Worm (Caenorhabditis elegans) whole organism, L1 larva: Measurements from ENCODE around the gene fard-1.

Source experiments
- C04F5.9 ChIP-seq: sonication (generic microtip); optimal IDR thresholded peaks from 2 replicates; lab custom pipeline; 2016; ENCODE audit warnings: missing genetic modification characterization, missing compliant biosample characterization
- C16A3.4 ChIP-seq: fragments of 150-350 bp; optimal IDR thresholded peaks from 2 replicates; lab custom pipeline; 2014; ENCODE audit warnings: missing biosample characterization, missing genetic modification characterization
- Y116A8C.19 ChIP-seq: sonication (generic microtip); optimal IDR thresholded peaks from 2 replicates; lab custom pipeline; 2016; ENCODE audit warnings: missing compliant biosample characterization, missing genetic modification characterization, borderline replicate concordance
- aly-2 ChIP-seq: fragments of 150-350 bp; optimal IDR thresholded peaks from 2 replicates; lab custom pipeline; 2014; ENCODE audit warnings: missing biosample characterization, missing genetic modification characterization
- ama-1 ChIP-seq: fragments of 150-350 bp; optimal IDR thresholded peaks from 2 replicates; lab custom pipeline; 2014
- blmp-1 ChIP-seq: fragments of 150-350 bp; optimal IDR thresholded peaks from 2 replicates; lab custom pipeline; 2014; ENCODE audit warnings: missing biosample characterization, missing genetic modification characterization
- ceh-90 ChIP-seq: sonication (generic microtip); optimal IDR thresholded peaks from 2 replicates; lab custom pipeline; 2016; ENCODE audit warnings: missing genetic modification characterization, missing compliant biosample characterization
- dsc-1 ChIP-seq: sonication (generic microtip); optimal IDR thresholded peaks from 2 replicates; lab custom pipeline; 2016; ENCODE audit warnings: mild to moderate bottlenecking, missing genetic modification characterization, missing compliant biosample characterization
- efl-1 ChIP-seq, 4 experiments: fragments of 150-350 bp; optimal IDR thresholded peaks in 3 of 4; peaks in 1 of 4; 1 replicate in 1 of 4; 2 replicates in 3 of 4; lab custom pipeline; 2014; ENCODE audit warnings: missing biosample characterization in 2 of 4, missing genetic modification characterization in 2 of 4, missing genetic modification reagents in 2 of 4
- egl-27 ChIP-seq, 2 experiments: fragments of 150-350 bp in 1 of 2; sonication (generic microtip); optimal IDR thresholded peaks; 3 replicates each; lab custom pipeline; 2017 to 2018; ENCODE audit warnings: missing biosample characterization in 2 of 2, missing genetic modification characterization in 2 of 2, missing genetic modification reagents in 2 of 2
- fkh-10 ChIP-seq: sonication (generic microtip); optimal IDR thresholded peaks from 2 replicates; lab custom pipeline; 2017; ENCODE audit warnings: missing biosample characterization, missing genetic modification reagents, missing genetic modification characterization
- fkh-4 ChIP-seq: sonication (generic microtip); optimal IDR thresholded peaks from 2 replicates; lab custom pipeline; 2016; ENCODE audit warnings: missing compliant biosample characterization, missing genetic modification characterization, borderline replicate concordance
- fkh-8 ChIP-seq: sonication (generic microtip); optimal IDR thresholded peaks from 2 replicates; lab custom pipeline; 2016; ENCODE audit warnings: mild to moderate bottlenecking, missing genetic modification characterization, missing compliant biosample characterization
- hpl-2 ChIP-seq: fragments of 150-350 bp; optimal IDR thresholded peaks from 2 replicates; lab custom pipeline; 2014; ENCODE audit warnings: missing biosample characterization, missing genetic modification reagents, missing genetic modification characterization
- irx-1 ChIP-seq: sonication (generic microtip); optimal IDR thresholded peaks from 2 replicates; lab custom pipeline; 2016; ENCODE audit warnings: missing genetic modification characterization, missing compliant biosample characterization
- jun-1 ChIP-seq: fragments of 150-350 bp; optimal IDR thresholded peaks from 2 replicates; lab custom pipeline; 2014; ENCODE audit warnings: missing biosample characterization, missing genetic modification reagents, missing genetic modification characterization
- lin-14 ChIP-seq: fragments of 200-800 bp; sonication (Bioruptor generic); optimal IDR thresholded peaks from 2 replicates; lab custom pipeline; 2018; ENCODE audit warnings: mild to moderate bottlenecking, missing genetic modification characterization, moderate library complexity, missing compliant biosample characterization
- lin-35 ChIP-seq, 2 experiments: fragments of 150-350 bp; optimal IDR thresholded peaks; 2 replicates each; lab custom pipeline; 2014; ENCODE audit warnings: missing biosample characterization in 2 of 2, missing genetic modification characterization in 2 of 2, missing genetic modification reagents in 2 of 2
- lsy-2 ChIP-seq, 2 experiments: fragments of 150-350 bp; optimal IDR thresholded peaks; 2 replicates each; lab custom pipeline; 2014; ENCODE audit warnings: missing biosample characterization in 2 of 2, missing genetic modification characterization in 2 of 2
- mab-9 ChIP-seq: fragments of 200-800 bp; sonication (Bioruptor generic); IDR thresholded peaks from 2 replicates; pipeline ENCODE4 v1.3.6; 2022; ENCODE audit warnings: missing genetic modification reagents, missing genetic modification characterization, missing compliant biosample characterization
- mdl-1 ChIP-seq, 2 experiments: fragments of 150-350 bp; optimal IDR thresholded peaks; 2 replicates each; lab custom pipeline; 2014 to 2017; ENCODE audit warnings: missing biosample characterization in 2 of 2, missing genetic modification characterization in 2 of 2, inconsistent platforms in 1 of 2
- mep-1 ChIP-seq: fragments of 150-350 bp; optimal IDR thresholded peaks from 2 replicates; lab custom pipeline; 2014; ENCODE audit warnings: missing biosample characterization, missing genetic modification characterization
- nhr-12 ChIP-seq: sonication (generic microtip); optimal IDR thresholded peaks from 2 replicates; lab custom pipeline; 2017; ENCODE audit warnings: missing biosample characterization, missing genetic modification characterization
- nhr-19 ChIP-seq: fragments of 200-800 bp; sonication (Bioruptor generic); conservative IDR thresholded peaks from 2 replicates; pipeline ENCODE4 v1.3.6; 2022; ENCODE audit warnings: missing genetic modification characterization, missing compliant biosample characterization
- nhr-28 ChIP-seq: fragments of 150-350 bp; optimal IDR thresholded peaks from 2 replicates; lab custom pipeline; 2014; ENCODE audit warnings: missing biosample characterization, missing genetic modification characterization
- nhr-76 ChIP-seq: sonication (generic microtip); optimal IDR thresholded peaks from 2 replicates; lab custom pipeline; 2017; ENCODE audit warnings: missing biosample characterization, missing genetic modification characterization
- nhr-77 ChIP-seq: fragments of 150-350 bp; optimal IDR thresholded peaks from 2 replicates; lab custom pipeline; 2014; ENCODE audit warnings: missing biosample characterization, missing genetic modification characterization
- nhr-85 ChIP-seq: sonication (generic microtip); peaks from one replicate; lab custom pipeline; 2016; ENCODE audit warnings: missing genetic modification characterization, inconsistent platforms, missing compliant biosample characterization
- pax-3 ChIP-seq: fragments of 200-800 bp; sonication (Bioruptor generic); optimal IDR thresholded peaks from 2 replicates; lab custom pipeline; 2018; ENCODE audit warnings: mild to moderate bottlenecking, missing genetic modification characterization, moderate library complexity, missing compliant biosample characterization
- rnt-1 ChIP-seq: sonication (generic microtip); optimal IDR thresholded peaks from 2 replicates; lab custom pipeline; 2016; ENCODE audit warnings: mild to moderate bottlenecking, missing genetic modification characterization, moderate library complexity, missing compliant biosample characterization
- skn-1 ChIP-seq: fragments of 150-350 bp; optimal IDR thresholded peaks from 2 replicates; lab custom pipeline; 2014; ENCODE audit warnings: missing biosample characterization, missing genetic modification characterization
- sup-37 ChIP-seq: fragments of 200-800 bp; sonication (Bioruptor generic); optimal IDR thresholded peaks from 2 replicates; lab custom pipeline; 2018; ENCODE audit warnings: mild to moderate bottlenecking, missing genetic modification characterization, missing compliant biosample characterization
- swsn-7 ChIP-seq: sonication (generic microtip); optimal IDR thresholded peaks from 2 replicates; lab custom pipeline; 2016; ENCODE audit warnings: missing genetic modification characterization, missing compliant biosample characterization
- tbx-2 ChIP-seq: sonication (generic microtip); optimal IDR thresholded peaks from 2 replicates; lab custom pipeline; 2016; ENCODE audit warnings: missing genetic modification characterization, missing compliant biosample characterization
- unc-130 ChIP-seq: fragments of 150-350 bp; optimal IDR thresholded peaks from 2 replicates; lab custom pipeline; 2017; ENCODE audit warnings: missing biosample characterization, missing genetic modification characterization, inconsistent platforms
- unc-30 ChIP-seq: sonication (generic microtip); optimal IDR thresholded peaks from 2 replicates; lab custom pipeline; 2017; ENCODE audit warnings: missing biosample characterization, missing genetic modification characterization
- unc-98 ChIP-seq: fragments of 200-800 bp; sonication (Bioruptor generic); IDR thresholded peaks from 2 replicates; pipeline ENCODE4 v1.3.6; 2022; ENCODE audit warnings: missing genetic modification characterization, missing compliant biosample characterization
- xbp-1 ChIP-seq: sonication (generic microtip); optimal IDR thresholded peaks from 2 replicates; lab custom pipeline; 2016; ENCODE audit warnings: missing genetic modification characterization, missing compliant biosample characterization

Gene fard-1

DNA sequence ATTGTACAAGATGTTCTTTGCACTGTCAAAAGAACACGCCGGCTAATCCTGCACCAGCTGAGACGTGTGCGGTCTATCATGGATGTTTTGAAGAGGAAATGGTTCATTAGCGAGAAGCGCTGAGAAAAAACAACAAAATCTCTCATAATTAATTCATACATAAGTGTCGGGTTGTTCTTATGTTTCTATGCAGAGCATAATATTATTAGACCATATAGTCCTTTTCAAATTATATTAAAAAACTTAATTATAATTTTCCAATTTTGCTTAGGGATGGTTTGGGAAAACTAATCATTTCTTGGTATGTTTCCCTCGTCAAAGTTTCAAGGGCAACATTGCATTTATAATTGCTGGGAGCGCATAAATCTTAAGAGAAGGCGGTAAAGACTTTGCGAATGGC, 11.4 kb upstream of the fard-1 start (continued):
- TF ChIP-seq dsc-1 (tag; lab: Kevin White, UChicago) (no peak), fkh-10 (GFP tag; lab: Kevin White, UChicago) (no peak)

DNA sequence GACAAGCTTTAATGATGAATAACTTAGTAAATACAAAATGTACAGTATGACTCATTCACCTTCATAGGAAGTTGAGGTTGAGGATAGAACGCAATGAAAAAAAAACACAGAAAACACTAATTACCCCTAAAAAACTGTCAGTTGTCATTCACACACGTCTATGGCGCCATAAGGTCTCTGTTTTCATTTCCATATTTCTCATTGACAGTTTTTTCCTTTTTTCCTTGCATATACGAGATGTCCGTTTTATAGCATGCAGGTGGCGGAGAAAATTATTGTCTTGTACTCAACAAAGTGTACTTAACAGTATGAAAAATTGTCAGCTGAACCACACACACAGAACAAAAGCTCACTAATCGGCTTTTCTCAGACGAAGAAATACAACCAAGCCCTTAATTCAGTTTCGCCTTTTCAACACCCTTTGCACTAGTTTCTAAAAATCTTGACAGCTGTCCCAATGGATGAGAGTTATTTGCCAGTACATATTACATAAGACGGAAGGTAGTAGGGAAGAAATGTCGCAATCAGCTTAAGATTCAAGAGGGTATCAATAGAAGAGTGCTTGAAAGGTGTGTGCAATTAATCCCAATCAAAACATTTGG, 10.5 kb upstream of the fard-1 start:
- TF ChIP-seq irx-1 (tag; lab: Kevin White, UChicago) (no peak), unc-130 (tag; lab: Kevin White, UChicago) (no peak), xbp-1 (tag; lab: Kevin White, UChicago) (no peak), unc-30 (tag; lab: Kevin White, UChicago) (no peak), rnt-1 (tag; lab: Kevin White, UChicago) (no peak), lin-35 (GFP tag; optimal IDR thresholded peaks at IDR 0.05; lab: Kevin White, UChicago) (no peak), nhr-28 (tag; lab: Kevin White, UChicago) (no peak), mab-9 (GFP tag; lab: Robert Waterston, UW) (no peak), ama-1 (no peak), lsy-2 (tag; optimal IDR thresholded peaks at IDR 0.05; lab: Kevin White, UChicago) (no peak)

DNA sequence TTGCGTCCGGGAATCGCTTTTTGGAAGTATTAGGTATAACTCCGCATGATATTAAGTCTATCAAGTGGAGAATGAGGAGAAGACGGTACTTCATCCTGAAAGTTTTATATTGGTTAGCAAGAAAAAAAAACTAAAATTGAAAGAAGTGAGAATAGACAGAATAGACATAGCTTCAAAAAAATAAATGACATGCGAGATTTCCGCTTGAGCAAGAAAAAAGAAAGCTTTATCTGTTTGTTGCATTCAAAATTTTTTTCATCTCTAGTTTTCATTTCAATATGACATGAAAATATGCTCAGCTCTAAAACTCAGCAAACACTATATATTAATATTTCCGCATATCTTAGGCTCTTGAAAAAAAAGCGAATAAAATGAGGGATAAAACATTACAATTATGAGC, 9.3 kb upstream of the fard-1 start, which contains the start of gene hst-3.2:
Gene hst-3.2, minus strand, starts transcription at position 101 of the 400 bp plus-strand sequence.
- TF ChIP-seq ceh-90 (tag; lab: Kevin White, UChicago) (no peak), hpl-2 (no peak), sup-37 (GFP tag; lab: Kevin White, UChicago) (no peak), unc-130 (tag; lab: Kevin White, UChicago) (no peak), mep-1 (no peak), dsc-1 (tag; lab: Kevin White, UChicago) (no peak), nhr-77 (tag; lab: Kevin White, UChicago) (no peak), lsy-2 (tag; optimal IDR thresholded peaks at IDR 0.05; lab: Kevin White, UChicago) (no peak), pax-3 (no peak), fkh-8 (tag; lab: Kevin White, UChicago) (no peak), nhr-85 (tag; lab: Kevin White, UChicago) (no peak), egl-27 (tag; optimal IDR thresholded peaks at IDR 0.05; lab: Kevin White, UChicago) (no peak), swsn-7 (tag; lab: Kevin White, UChicago) (no peak), C16A3.4 (tag; lab: Kevin White, UChicago) (no peak), nhr-12 (no peak)
- TF ChIP-seq, all 84 proteins: peak for 0

DNA sequence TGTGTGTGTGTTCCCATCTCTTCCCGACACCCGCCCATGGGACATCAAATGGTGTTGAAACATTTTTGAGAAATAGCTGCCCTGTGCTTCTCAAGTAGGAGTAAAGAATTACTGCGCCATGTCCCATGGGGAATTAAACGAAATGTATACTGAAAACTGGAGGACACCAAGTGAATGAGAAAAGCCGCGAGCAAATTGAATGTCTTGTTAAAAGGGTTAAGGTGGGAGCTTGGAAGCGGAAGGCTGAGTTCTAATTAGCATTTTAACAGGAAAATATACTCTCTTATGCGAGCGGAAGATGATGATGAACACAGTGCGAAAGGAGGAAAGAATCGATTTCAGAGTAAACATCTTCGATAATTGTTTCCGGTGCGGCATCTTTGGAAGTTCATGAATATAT, 8.7 kb upstream of the fard-1 start:
- TF ChIP-seq lin-14 (GFP tag; lab: Kevin White, UChicago) (peak; percentile 33), blmp-1 (tag; lab: Kevin White, UChicago) (no peak), ceh-90 (tag; lab: Kevin White, UChicago) (no peak), C04F5.9 (tag; lab: Kevin White, UChicago) (no peak), mep-1 (no peak), tbx-2 (tag; lab: Kevin White, UChicago) (peak; percentile 24), nhr-76 (tag; lab: Kevin White, UChicago) (no peak), skn-1 (tag; lab: Kevin White, UChicago) (no peak), jun-1 (tag; lab: Kevin White, UChicago) (no peak), mdl-1 (tag; optimal IDR thresholded peaks at IDR 0.05; lab: Kevin White, UChicago) (no peak)

DNA sequence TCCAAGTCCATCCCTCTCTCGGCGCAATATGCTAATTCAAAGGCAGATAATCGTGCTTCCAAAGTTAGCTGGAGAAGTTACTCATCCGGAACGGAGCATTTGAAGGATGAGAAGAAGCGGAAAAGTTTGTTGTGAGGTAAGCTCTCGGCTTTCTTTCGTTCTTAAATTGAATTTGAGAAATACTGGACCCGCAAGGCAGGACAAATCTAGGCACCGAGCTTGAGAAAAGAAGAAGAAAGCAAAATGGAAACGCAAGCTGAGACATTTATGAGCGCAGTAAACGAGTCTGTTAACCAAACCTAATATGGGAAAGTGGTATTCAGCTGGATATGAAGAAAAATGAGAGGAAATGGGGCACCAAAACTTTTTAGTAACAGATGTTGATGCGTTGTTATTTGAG, 7.2 kb upstream of the fard-1 start:
- TF ChIP-seq aly-2 (tag; lab: Kevin White, UChicago) (no peak), nhr-19 (GFP tag; lab: Robert Waterston, UW) (no peak), efl-1 (optimal IDR thresholded peaks at IDR 0.05; lab: Kevin White, UChicago) (no peak), efl-1 (GFP tag; optimal IDR thresholded peaks at IDR 0.05 in 1 of 2; lab: Kevin White, UChicago) (peak in 1 of 2 experiments; percentile 56), lin-14 (GFP tag; lab: Kevin White, UChicago) (peak; percentile 24), unc-98 (no peak), Y116A8C.19 (tag; lab: Kevin White, UChicago) (no peak), fkh-4 (tag; lab: Kevin White, UChicago) (no peak), nhr-77 (tag; lab: Kevin White, UChicago) (no peak)
